Worm (Caenorhabditis elegans): ENCODE results near the gene qua-1.

DNA sequence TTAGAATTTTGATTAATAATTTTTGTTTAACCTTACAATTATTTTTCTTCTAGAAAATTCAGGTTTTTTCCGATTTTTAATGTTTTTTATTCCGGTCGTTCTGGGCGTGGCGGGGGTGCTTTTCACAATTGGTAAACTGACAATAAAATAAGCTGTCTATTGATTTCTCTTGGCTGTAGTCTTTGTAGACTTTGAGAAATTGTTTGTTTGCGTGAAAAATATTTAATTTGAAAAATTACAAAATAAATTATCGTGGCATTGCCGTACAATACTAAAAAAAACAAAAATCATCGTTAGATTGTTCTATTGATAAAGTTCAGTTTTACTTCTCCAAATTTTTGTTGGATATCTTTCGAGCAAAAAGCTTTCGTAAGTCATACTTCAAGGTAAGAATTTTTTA is 47.9 kb downstream of the qua-1 start, which contains the start of gene F35C11.3:
- TF ChIP-seq pqm-1 (tag; optimal IDR thresholded peaks at IDR 0.05), result no peak
- no peak for TF ChIP-seq mdl-1 (tag; optimal IDR thresholded peaks at IDR 0.05)
- no peak for TF ChIP-seq jun-1 (tag; optimal IDR thresholded peaks at IDR 0.05)
- no peak for TF ChIP-seq ztf-11 (tag; optimal IDR thresholded peaks at IDR 0.05)
- no peak for TF ChIP-seq nhr-76 (tag; optimal IDR thresholded peaks at IDR 0.05)
- no peak for TF ChIP-seq unc-62 (GFP tag; optimal IDR thresholded peaks at IDR 0.05)
- no peak for TF ChIP-seq nhr-11 (tag; optimal IDR thresholded peaks at IDR 0.05)
- TF ChIP-seq lsy-2 (tag; optimal IDR thresholded peaks at IDR 0.05), result no peak
- no peak for TF ChIP-seq nhr-84 (tag; optimal IDR thresholded peaks at IDR 0.05)
- TF ChIP-seq ces-1 (GFP tag; optimal IDR thresholded peaks at IDR 0.05), result no peak
- TF ChIP-seq lin-13 (GFP tag; optimal IDR thresholded peaks at IDR 0.05), result no peak
